Fruit fly (Drosophila melanogaster) whole organism, embryonic: ENCODE data around the gene msn.

Experiments
- CG10654 ChIP-seq: fragments of 200-800 bp; sonication (Bioruptor generic); optimal IDR thresholded peaks from 2 replicates; lab custom pipeline; 2016; ENCODE audit warnings: missing biosample characterization, missing genetic modification characterization
- CG10979 ChIP-seq: fragments of 200-800 bp; sonication (Bioruptor generic); optimal IDR thresholded peaks from 2 replicates; lab custom pipeline; 2018; ENCODE audit warnings: missing biosample characterization, mild to moderate bottlenecking, missing genetic modification characterization, moderate library complexity
- CG12155 ChIP-seq: fragments of 200-800 bp; sonication (Bioruptor generic); optimal IDR thresholded peaks from 3 replicates; lab custom pipeline; 2016; ENCODE audit warnings: missing biosample characterization, missing genetic modification characterization
- CG12659 ChIP-seq: fragments of 200-800 bp; sonication (Bioruptor generic); optimal IDR thresholded peaks from 3 replicates; lab custom pipeline; 2017; ENCODE audit warnings: mild to moderate bottlenecking, missing biosample characterization, missing genetic modification reagents, missing genetic modification characterization
- CG13775 ChIP-seq: fragments of 200-800 bp; sonication (Bioruptor generic); optimal IDR thresholded peaks from 3 replicates; lab custom pipeline; 2017; ENCODE audit warnings: missing biosample characterization, mild to moderate bottlenecking, missing genetic modification characterization
- CG14860 ChIP-seq: fragments of 200-800 bp; sonication (Bioruptor generic); IDR thresholded peaks from 3 replicates; pipeline ENCODE4 v1.3.6; 2022; ENCODE audit warnings: missing biosample characterization, missing genetic modification characterization; ENCODE audit not compliant: partially characterized antibody
- CG16813 ChIP-seq: fragments of 200-800 bp; sonication (Bioruptor generic); IDR thresholded peaks from 3 replicates; pipeline ENCODE4 v1.3.6; 2022; ENCODE audit warnings: missing biosample characterization, missing genetic modification characterization; ENCODE audit not compliant: partially characterized antibody
- CG17359 ChIP-seq: fragments of 200-800 bp; sonication (Bioruptor generic); optimal IDR thresholded peaks from 3 replicates; lab custom pipeline; 2018; ENCODE audit warnings: missing biosample characterization, mild to moderate bottlenecking, missing genetic modification characterization, moderate library complexity
- CG17612 ChIP-seq: fragments of 200-800 bp; sonication (Bioruptor generic); IDR thresholded peaks from 2 replicates; pipeline ENCODE4 v1.3.6; 2022; ENCODE audit warnings: missing biosample characterization, missing genetic modification characterization
- CG4404 ChIP-seq: fragments of 200-800 bp; sonication (Bioruptor generic); IDR thresholded peaks from 2 replicates; pipeline ENCODE4 v1.3.6; 2022; ENCODE audit warnings: missing biosample characterization, missing genetic modification characterization
- CG6272 ChIP-seq: fragments of 200-800 bp; sonication (Bioruptor generic); IDR thresholded peaks from 2 replicates; pipeline ENCODE4 v1.3.6; 2022; ENCODE audit warnings: missing biosample characterization, missing genetic modification characterization
- CG7987 ChIP-seq: fragments of 200-800 bp; sonication (Bioruptor generic); optimal IDR thresholded peaks from 2 replicates; lab custom pipeline; 2018; ENCODE audit warnings: missing biosample characterization, mild to moderate bottlenecking, missing genetic modification characterization, moderate library complexity
- CG9727 ChIP-seq: fragments of 200-800 bp; sonication (Bioruptor generic); optimal IDR thresholded peaks from 3 replicates; lab custom pipeline; 2017; ENCODE audit warnings: missing biosample characterization, mild to moderate bottlenecking, missing genetic modification characterization
- CrebB ChIP-seq: fragments of 200-800 bp; sonication (Bioruptor generic); optimal IDR thresholded peaks from 3 replicates; lab custom pipeline; 2018; ENCODE audit warnings: missing biosample characterization, mild to moderate bottlenecking, missing genetic modification characterization
- D19A ChIP-seq: fragments of 200-800 bp; optimal IDR thresholded peaks from 3 replicates; lab custom pipeline; 2019; ENCODE audit warnings: missing biosample characterization, mild to moderate bottlenecking, missing genetic modification characterization, moderate library complexity
- Dek ChIP-seq: fragments of 200-800 bp; sonication (Bioruptor generic); optimal IDR thresholded peaks from 3 replicates; lab custom pipeline; 2019; ENCODE audit warnings: missing biosample characterization, mild to moderate bottlenecking, missing genetic modification characterization, moderate library complexity
- Doc3 ChIP-seq: fragments of 200-800 bp; sonication (Bioruptor generic); IDR thresholded peaks from 3 replicates; pipeline ENCODE4 v1.3.6; 2022; ENCODE audit warnings: missing biosample characterization, missing genetic modification characterization; ENCODE audit not compliant: partially characterized antibody
- Dp ChIP-seq: fragments of 200-800 bp; sonication (Bioruptor generic); optimal IDR thresholded peaks from 2 replicates; lab custom pipeline; 2018; ENCODE audit warnings: missing biosample characterization, mild to moderate bottlenecking, missing genetic modification characterization, moderate library complexity
- H15 ChIP-seq: fragments of 200-800 bp; sonication (Bioruptor generic); IDR thresholded peaks from 3 replicates; pipeline ENCODE4 v1.3.6; 2022; ENCODE audit warnings: missing biosample characterization, missing genetic modification characterization
- HmgZ ChIP-seq: fragments of 200-800 bp; sonication (Bioruptor generic); optimal IDR thresholded peaks from 2 replicates; lab custom pipeline; 2018; ENCODE audit warnings: missing biosample characterization, mild to moderate bottlenecking, missing genetic modification characterization
- Hmx ChIP-seq: fragments of 200-800 bp; sonication (Bioruptor generic); optimal IDR thresholded peaks from 2 replicates; lab custom pipeline; 2016; ENCODE audit warnings: missing biosample characterization, missing genetic modification characterization
- Hr3 ChIP-seq: fragments of 200-800 bp; sonication (Bioruptor generic); optimal IDR thresholded peaks from 3 replicates; lab custom pipeline; 2016; ENCODE audit warnings: missing biosample characterization, missing genetic modification characterization
- Lhr ChIP-seq: fragments of 200-800 bp; sonication (Bioruptor generic); optimal IDR thresholded peaks from 3 replicates; lab custom pipeline; 2017; ENCODE audit warnings: mild to moderate bottlenecking, missing biosample characterization, missing genetic modification reagents, missing genetic modification characterization
- Max ChIP-seq: fragments of 200-800 bp; sonication (Bioruptor generic); optimal IDR thresholded peaks from 2 replicates; lab custom pipeline; 2016; ENCODE audit warnings: missing biosample characterization, mild to moderate bottlenecking, missing genetic modification characterization
- Mrtf ChIP-seq: fragments of 200-800 bp; sonication (Bioruptor generic); IDR thresholded peaks from 3 replicates; pipeline ENCODE4 v1.3.6; 2022; ENCODE audit warnings: missing biosample characterization, missing genetic modification characterization
- Oli ChIP-seq: fragments of 200-800 bp; sonication (Bioruptor generic); optimal IDR thresholded peaks from 2 replicates; lab custom pipeline; 2018; ENCODE audit warnings: missing biosample characterization, mild to moderate bottlenecking, missing genetic modification characterization, moderate library complexity
- Opbp ChIP-seq: fragments of 200-800 bp; sonication (Bioruptor generic); IDR thresholded peaks from 3 replicates; pipeline ENCODE4 v1.3.6; 2022; ENCODE audit warnings: missing biosample characterization, missing genetic modification characterization; ENCODE audit not compliant: partially characterized antibody
- Optix ChIP-seq: fragments of 200-800 bp; sonication (Bioruptor generic); IDR thresholded peaks from 3 replicates; pipeline ENCODE4 v1.3.6; 2022; ENCODE audit warnings: missing biosample characterization, missing genetic modification characterization
- Pdp1 ChIP-seq, 2 experiments: fragments of 200-800 bp; sonication (Bioruptor generic); optimal IDR thresholded peaks; 3 replicates each; lab custom pipeline; 2016; ENCODE audit warnings: missing biosample characterization in 2 of 2, missing genetic modification characterization in 2 of 2, mild to moderate bottlenecking in 1 of 2, moderate library complexity in 1 of 2
- Poxn ChIP-seq: fragments of 200-800 bp; sonication (Bioruptor generic); IDR thresholded peaks from 2 replicates; pipeline ENCODE4 v1.3.6; 2022; ENCODE audit warnings: missing biosample characterization, missing genetic modification characterization
- Taf1 ChIP-seq: fragments of 200-800 bp; sonication (Bioruptor generic); IDR thresholded peaks from 2 replicates; pipeline ENCODE4 v1.3.6; 2022; ENCODE audit warnings: missing biosample characterization, missing genetic modification characterization
- ato ChIP-seq: fragments of 200-800 bp; sonication (Bioruptor generic); IDR thresholded peaks from 2 replicates; pipeline ENCODE4 v1.3.6; 2022; ENCODE audit warnings: missing biosample characterization, missing genetic modification characterization; ENCODE audit not compliant: partially characterized antibody
- btn ChIP-seq: fragments of 200-800 bp; sonication (Bioruptor generic); optimal IDR thresholded peaks from 2 replicates; lab custom pipeline; 2016; ENCODE audit warnings: missing biosample characterization, missing genetic modification characterization
- caup ChIP-seq: fragments of 200-800 bp; sonication (Bioruptor generic); optimal IDR thresholded peaks from 3 replicates; lab custom pipeline; 2017; ENCODE audit warnings: missing biosample characterization, mild to moderate bottlenecking, missing genetic modification characterization, moderate library complexity; ENCODE audit not compliant: severe bottlenecking
- ci ChIP-seq: fragments of 200-800 bp; sonication (Bioruptor generic); IDR thresholded peaks from 3 replicates; pipeline ENCODE4 v1.3.6; 2022; ENCODE audit warnings: missing biosample characterization, missing genetic modification characterization
- en ChIP-seq: fragments of 200-800 bp; sonication (Bioruptor generic); optimal IDR thresholded peaks from 2 replicates; lab custom pipeline; 2016; ENCODE audit warnings: missing biosample characterization, missing genetic modification characterization
- grn ChIP-seq: fragments of 200-800 bp; sonication (Bioruptor generic); optimal IDR thresholded peaks from 3 replicates; lab custom pipeline; 2017; ENCODE audit warnings: missing biosample characterization, missing genetic modification characterization
- hbn ChIP-seq: fragments of 200-800 bp; sonication (Bioruptor generic); IDR thresholded peaks from 2 replicates; pipeline ENCODE4 v1.3.6; 2022; ENCODE audit warnings: missing biosample characterization, missing genetic modification characterization; ENCODE audit not compliant: partially characterized antibody
- knrl ChIP-seq: fragments of 200-800 bp; sonication (Bioruptor generic); IDR thresholded peaks from 3 replicates; pipeline ENCODE4 v1.3.6; 2022; ENCODE audit warnings: missing biosample characterization, missing genetic modification characterization; ENCODE audit not compliant: partially characterized antibody
- pan ChIP-seq, 4 experiments: fragments of >200 bp in 3 of 4; fragments of 200-800 bp in 1 of 4; sonication (Bioruptor generic) in 1 of 4; optimal IDR thresholded peaks in 3 of 4; IDR thresholded peaks in 1 of 4; 2 replicates each; pipeline versions ENCODE4 v1.3.6 to Lab custom; 2017 to 2022; ENCODE audit warnings: missing biosample characterization in 2 of 4, missing genetic modification characterization in 2 of 4, mixed read lengths in 1 of 4
- pnt ChIP-seq: fragments of 200-800 bp; sonication (Bioruptor generic); optimal IDR thresholded peaks from 3 replicates; lab custom pipeline; 2016; ENCODE audit warnings: missing biosample characterization, missing genetic modification characterization
- rib ChIP-seq: fragments of 200-800 bp; sonication (Bioruptor generic); IDR thresholded peaks from 2 replicates; pipeline ENCODE4 v1.3.6; 2022; ENCODE audit warnings: missing biosample characterization, missing genetic modification characterization
- sima ChIP-seq: fragments of 200-800 bp; sonication (Bioruptor generic); optimal IDR thresholded peaks from 2 replicates; lab custom pipeline; 2016; ENCODE audit warnings: missing biosample characterization, missing genetic modification characterization
- stwl ChIP-seq: fragments of 200-800 bp; sonication (Bioruptor generic); optimal IDR thresholded peaks from 3 replicates; lab custom pipeline; 2018; ENCODE audit warnings: missing biosample characterization, mild to moderate bottlenecking, missing genetic modification characterization, moderate library complexity
- trem ChIP-seq: fragments of 200-800 bp; optimal IDR thresholded peaks from 3 replicates; lab custom pipeline; 2019; ENCODE audit warnings: missing biosample characterization, mild to moderate bottlenecking, missing genetic modification characterization, moderate library complexity
- unc-4 ChIP-seq: fragments of 200-800 bp; sonication (Bioruptor generic); IDR thresholded peaks from 2 replicates; pipeline ENCODE4 v1.3.6; 2022; ENCODE audit warnings: missing biosample characterization, missing genetic modification characterization; ENCODE audit not compliant: partially characterized antibody
- zf30C ChIP-seq: fragments of 200-800 bp; sonication (Bioruptor generic); optimal IDR thresholded peaks from 3 replicates; lab custom pipeline; 2018; ENCODE audit warnings: missing biosample characterization, mild to moderate bottlenecking, missing genetic modification characterization

msn gene

dm6 chr3L:2555670-2556069 lies 30.7 kb downstream of the msn start:
- TF ChIP-seq Mrtf (GFP tag; lab: Robert Waterston, UW): no peak
- TF ChIP-seq CG9727: no peak
- no peak for TF ChIP-seq sima
- TF ChIP-seq zf30C (GFP tag; lab: Kevin White, UChicago): no peak
- no peak for TF ChIP-seq Dek (tag; lab: Kevin White, UChicago)
- TF ChIP-seq CG4404 (GFP tag; lab: Robert Waterston, UW): no peak
- TF ChIP-seq H15 (GFP tag; lab: Robert Waterston, UW): no peak
- TF ChIP-seq CG10654 (GFP tag; lab: Kevin White, UChicago): no peak
- no peak for TF ChIP-seq CG12155 (GFP tag; lab: Kevin White, UChicago)
- no peak for TF ChIP-seq CG17612 (GFP tag; lab: Robert Waterston, UW)
- no peak for TF ChIP-seq Opbp
- TF ChIP-seq Dp: no peak

dm6 chr3L:2554118-2554814 lies 32.1 kb downstream of the msn start, which contains the start of gene Spn:
Gene Spn (minus strand): TSS chr3L:2554292.
- TF ChIP-seq caup (GFP tag; lab: Kevin White, UChicago): peak; percentile 35
- TF ChIP-seq Hr3 (GFP tag; lab: Kevin White, UChicago): no peak
- TF ChIP-seq CG14860: peak; percentile 95
- peak; percentile 98 for TF ChIP-seq knrl (GFP tag; lab: Robert Waterston, UW)
- no peak for TF ChIP-seq btn
- peak; percentile 49; the same call in 1 of the 3 replicates for TF ChIP-seq ci
- peak; percentile 29; the same call in 1 of the 2 replicates for TF ChIP-seq rib (GFP tag; lab: Robert Waterston, UW)
- peak; percentile 96 for TF ChIP-seq Doc3 (GFP tag; lab: Robert Waterston, UW)
- peak; percentile 0 for TF ChIP-seq CG17359 (tag; lab: Kevin White, UChicago)
- TF ChIP-seq grn (GFP tag; lab: Kevin White, UChicago): peak; percentile 8
- no peak for TF ChIP-seq Oli (tag; lab: Kevin White, UChicago)
- peak in 1 of 2 experiments; percentile 48 for TF ChIP-seq Pdp1 (GFP tag; optimal IDR thresholded peaks at IDR 0.05; lab: Kevin White, UChicago)
- no peak for TF ChIP-seq pnt (GFP tag; lab: Kevin White, UChicago)
- peak; percentile 21 for TF ChIP-seq CG13775 (GFP tag; lab: Kevin White, UChicago)
- peak; percentile 66 for TF ChIP-seq CG7987 (GFP tag; lab: Kevin White, UChicago)
- no peak for TF ChIP-seq CG10979 (tag; lab: Kevin White, UChicago)
- TF ChIP-seq HmgZ: peak; percentile 70
- TF ChIP-seq CrebB (tag; lab: Kevin White, UChicago): no peak
- TF ChIP-seq CG6272 (GFP tag; lab: Robert Waterston, UW): no peak
- TF ChIP-seq unc-4 (GFP tag; lab: Robert Waterston, UW): peak; percentile 95
- peak; percentile 98 for TF ChIP-seq ato (GFP tag; lab: Robert Waterston, UW)
- TF ChIP-seq hbn: peak; percentile 99
- TF ChIP-seq stwl: peak; percentile 89
- peak; percentile 70 for TF ChIP-seq trem (tag; lab: Kevin White, UChicago)
- TF ChIP-seq Poxn (GFP tag; lab: Robert Waterston, UW): no peak
- peak; percentile 84 for TF ChIP-seq D19A
- TF ChIP-seq Taf1: no peak
- TF ChIP-seq en (GFP tag; lab: Kevin White, UChicago): no peak
- peak; percentile 80 for TF ChIP-seq CG12659
- no peak for TF ChIP-seq Hmx (GFP tag; lab: Kevin White, UChicago)
- no peak for TF ChIP-seq Max
- TF ChIP-seq CG16813 (GFP tag; lab: Robert Waterston, UW): peak; percentile 98
- TF ChIP-seq Lhr: peak; percentile 86
- no peak for TF ChIP-seq pan (optimal IDR thresholded peaks at IDR 0.05; lab: Kevin White, UChicago)
- peak in 1 of 2 experiments; percentile 5 for TF ChIP-seq pan (GFP tag; optimal IDR thresholded peaks at IDR 0.05 in 1 of 2, IDR thresholded peaks at IDR 0.05 in 1 of 2)
- TF ChIP-seq Optix (GFP tag; lab: Robert Waterston, UW): no peak
